Worm (Caenorhabditis elegans) whole organism, early embryonic: Measurements from ENCODE around the gene C10G8.3.

Experiments
- B0310.2 ChIP-seq: sonication (generic microtip); optimal IDR thresholded peaks from 2 replicates; lab custom pipeline; 2016; ENCODE audit warnings: mild to moderate bottlenecking, missing genetic modification characterization, missing compliant biosample characterization
- F13C5.2 ChIP-seq: sonication (generic microtip); optimal IDR thresholded peaks from 2 replicates; lab custom pipeline; 2017; ENCODE audit warnings: mild to moderate bottlenecking, missing genetic modification characterization, inconsistent platforms, missing compliant biosample characterization
- ama-1 ChIP-seq: fragments of 150-350 bp; optimal IDR thresholded peaks from 2 replicates; lab custom pipeline; 2014
- ets-7 ChIP-seq: sonication (generic microtip); optimal IDR thresholded peaks from 2 replicates; lab custom pipeline; 2016; ENCODE audit warnings: missing genotype, missing genetic modification characterization, missing compliant biosample characterization
- flt-1 ChIP-seq: fragments of 200-800 bp; sonication (Bioruptor generic); IDR thresholded peaks from 2 replicates; pipeline ENCODE4 v1.3.6; 2022; ENCODE audit warnings: missing genetic modification characterization, missing compliant biosample characterization
- hnd-1 ChIP-seq: sonication (generic microtip); optimal IDR thresholded peaks from 2 replicates; lab custom pipeline; 2016; ENCODE audit warnings: missing genetic modification characterization, missing compliant biosample characterization
- tbx-37 ChIP-seq: fragments of 200-800 bp; sonication (Bioruptor generic); conservative IDR thresholded peaks from 2 replicates; pipeline ENCODE4 v1.3.6; 2022; ENCODE audit warnings: missing genetic modification reagents, missing genetic modification characterization, missing compliant biosample characterization

ce11 chrV:5349471-5349870 lies 36.9 kb downstream of the C10G8.3 start, which contains the start of gene T09D3.3:
- no peak for TF ChIP-seq ama-1 (lab: Kevin White, UChicago)
- no peak for TF ChIP-seq hnd-1
- TF ChIP-seq ets-7 (tag; lab: Kevin White, UChicago): no peak
- TF ChIP-seq B0310.2 (tag; lab: Kevin White, UChicago): no peak
- TF ChIP-seq flt-1: no peak
- no peak for TF ChIP-seq tbx-37 (GFP tag; lab: Robert Waterston, UW)
- TF ChIP-seq F13C5.2 (tag; lab: Kevin White, UChicago): no peak
